Worm (Caenorhabditis elegans): ENCODE results near the gene set-1.
A peak's percentile ranks its signal among the peaks of the same experiment; 100 is the strongest.

The set-1 gene

DNA sequence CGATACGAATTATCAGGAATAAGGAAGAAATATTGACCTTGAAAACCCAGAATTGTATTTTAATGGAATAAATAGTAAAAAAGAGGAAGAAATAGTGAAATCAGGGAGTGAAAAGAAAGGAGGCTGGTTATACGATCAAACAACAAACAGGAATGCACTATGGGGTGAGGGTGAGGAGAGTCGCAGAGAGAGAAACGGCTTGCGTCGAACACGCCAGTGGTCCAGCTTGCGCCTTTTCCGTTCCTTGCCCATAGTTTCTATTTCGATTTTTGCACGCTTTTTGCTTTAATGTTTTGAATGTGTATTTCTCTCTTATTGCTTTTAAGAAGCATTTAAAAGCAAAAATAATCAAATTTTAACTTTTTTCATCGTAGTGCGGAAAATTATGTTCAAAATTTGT is 1.5 kb upstream of the set-1 start:
- TF ChIP-seq pax-1 (tag; optimal IDR thresholded peaks at IDR 0.05) = no peak
- no peak for TF ChIP-seq fkh-10 (GFP tag; optimal IDR thresholded peaks at IDR 0.05)
- TF ChIP-seq T23F11.4 (GFP tag; optimal IDR thresholded peaks at IDR 0.05) = peak; percentile 37
- no peak for TF ChIP-seq ceh-45 (GFP tag; IDR thresholded peaks at IDR 0.05)
- TF ChIP-seq ceh-48 (tag; optimal IDR thresholded peaks at IDR 0.05) = peak; percentile 8
- peak; percentile 41 for TF ChIP-seq rnt-1 (tag; optimal IDR thresholded peaks at IDR 0.05)
- TF ChIP-seq pag-3 (tag; optimal IDR thresholded peaks at IDR 0.05; ENCODE audit: borderline replicate concordance) = no peak
- peak; percentile 80 for TF ChIP-seq elt-2 (tag; optimal IDR thresholded peaks at IDR 0.05)
- peak; percentile 79 for TF ChIP-seq dve-1 (tag; optimal IDR thresholded peaks at IDR 0.05)
- TF ChIP-seq ceh-30 (tag; optimal IDR thresholded peaks at IDR 0.05) = peak; percentile 37
- TF ChIP-seq hlh-15 (tag; optimal IDR thresholded peaks at IDR 0.05) = peak; percentile 5
- TF ChIP-seq tbx-2 (tag; optimal IDR thresholded peaks at IDR 0.05) = peak; percentile 78
- no peak for TF ChIP-seq ceh-6 (GFP tag; optimal IDR thresholded peaks at IDR 0.05)
- no peak for TF ChIP-seq pha-4 (tag; optimal IDR thresholded peaks at IDR 0.05)
- TF ChIP-seq sox-4 (tag; optimal IDR thresholded peaks at IDR 0.05) = peak; percentile 60
- peak; percentile 68 for TF ChIP-seq ceh-14 (tag; optimal IDR thresholded peaks at IDR 0.05)
- TF ChIP-seq ceh-22 (tag; optimal IDR thresholded peaks at IDR 0.05) = no peak
- no peak for TF ChIP-seq elt-4 (tag; optimal IDR thresholded peaks at IDR 0.05)
- peak; percentile 62 for TF ChIP-seq ttx-3 (tag; optimal IDR thresholded peaks at IDR 0.05)
- TF ChIP-seq ref-2 (tag; optimal IDR thresholded peaks at IDR 0.05) = peak; percentile 32
- TF ChIP-seq odd-2 (tag; optimal IDR thresholded peaks at IDR 0.05) = no peak
- peak; percentile 32 for TF ChIP-seq C38D4.7 (GFP tag; optimal IDR thresholded peaks at IDR 0.05)
- TF ChIP-seq fax-1 (tag; optimal IDR thresholded peaks at IDR 0.05) = peak; percentile 40
- no peak for TF ChIP-seq ceh-24 (tag; optimal IDR thresholded peaks at IDR 0.05)
- TF ChIP-seq C08G9.2 (tag; optimal IDR thresholded peaks at IDR 0.05) = no peak
- TF ChIP-seq ceh-34 (tag; optimal IDR thresholded peaks at IDR 0.05) = peak; percentile 87
- peak; percentile 33 for TF ChIP-seq syd-9 (tag; optimal IDR thresholded peaks at IDR 0.05)
- peak; percentile 55 for TF ChIP-seq gmeb-2 (tag; optimal IDR thresholded peaks at IDR 0.05)
- no peak for TF ChIP-seq tbx-7 (tag; optimal IDR thresholded peaks at IDR 0.05)
- no peak for TF ChIP-seq ahr-1 (tag; optimal IDR thresholded peaks at IDR 0.05)
- TF ChIP-seq hlh-6 (tag; optimal IDR thresholded peaks at IDR 0.05) = no peak
- no peak for TF ChIP-seq dmd-4 (tag; optimal IDR thresholded peaks at IDR 0.05; ENCODE audit: borderline replicate concordance)
- TF ChIP-seq madf-2 (tag; optimal IDR thresholded peaks at IDR 0.05) = peak; percentile 41
- peak; percentile 26 for TF ChIP-seq lim-6 (tag; optimal IDR thresholded peaks at IDR 0.05)
- TF ChIP-seq ceh-31 (tag; optimal IDR thresholded peaks at IDR 0.05) = peak; percentile 75
- TF ChIP-seq ceh-19 (GFP tag; optimal IDR thresholded peaks at IDR 0.05) = peak; percentile 77
- peak; percentile 54 for TF ChIP-seq F13H6.1 (tag; optimal IDR thresholded peaks at IDR 0.05)
- peak; percentile 11 for TF ChIP-seq hlh-8 (tag; optimal IDR thresholded peaks at IDR 0.05)
- peak; percentile 31 for TF ChIP-seq unc-86 (tag; optimal IDR thresholded peaks at IDR 0.05)
- peak; percentile 62 for TF ChIP-seq pat-9 (tag; optimal IDR thresholded peaks at IDR 0.05)
- peak; percentile 55 for TF ChIP-seq sdc-2 (tag; optimal IDR thresholded peaks at IDR 0.05)
- no peak for TF ChIP-seq unc-55 (GFP tag; optimal IDR thresholded peaks at IDR 0.05)
- TF ChIP-seq npax-4 (tag; optimal IDR thresholded peaks at IDR 0.05) = no peak
- TF ChIP-seq fkh-6 (tag; optimal IDR thresholded peaks at IDR 0.05) = peak; percentile 56
- TF ChIP-seq ama-1 (optimal IDR thresholded peaks at IDR 0.05) = no peak
- TF ChIP-seq pqm-1 (tag; optimal IDR thresholded peaks at IDR 0.05) = peak; percentile 32
- TF ChIP-seq nhr-11 (tag; optimal IDR thresholded peaks at IDR 0.05) = no peak
- no peak for TF ChIP-seq K02D7.2 (tag; optimal IDR thresholded peaks at IDR 0.05)
- TF ChIP-seq ztf-16 (tag; optimal IDR thresholded peaks at IDR 0.05) = peak; percentile 74
- peak; percentile 17 for TF ChIP-seq pha-2 (tag; optimal IDR thresholded peaks at IDR 0.05)
- peak; percentile 41 for TF ChIP-seq hlh-30 (tag; optimal IDR thresholded peaks at IDR 0.05; ENCODE audit: insufficient read depth)
- TF ChIP-seq Y22D7AL.16 (tag; optimal IDR thresholded peaks at IDR 0.05) = no peak
- peak; percentile 45 for TF ChIP-seq ceh-2 (tag; optimal IDR thresholded peaks at IDR 0.05)
- TF ChIP-seq ceh-18 (tag; optimal IDR thresholded peaks at IDR 0.05) = peak; percentile 64
